Worm (Caenorhabditis elegans): ENCODE results near the gene C25E10.8.

The C25E10.8 gene

DNA sequence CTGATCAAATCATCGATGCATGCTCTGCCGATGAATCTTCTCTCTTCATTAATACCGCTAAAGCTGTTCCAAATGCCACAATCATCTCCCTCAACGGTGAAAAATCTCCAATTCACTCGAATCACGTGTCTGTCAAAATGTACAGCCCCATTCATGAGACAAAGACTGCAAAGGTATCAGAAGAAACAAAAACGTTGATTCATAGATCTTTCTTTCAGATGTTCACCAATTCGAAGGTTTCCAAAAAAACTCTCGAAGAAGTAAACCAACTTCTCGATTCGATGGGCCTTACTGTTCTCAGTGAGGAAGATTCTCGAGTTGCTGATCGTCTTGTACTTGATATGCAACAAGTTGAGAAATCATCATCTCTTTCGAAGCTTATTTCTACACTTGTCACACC is 42.8 kb upstream of the C25E10.8 start (continued):
- TF ChIP-seq unc-86 (tag; optimal IDR thresholded peaks at IDR 0.05) (no peak), efl-1 (optimal IDR thresholded peaks at IDR 0.05) (no peak), efl-1 (GFP tag; optimal IDR thresholded peaks at IDR 0.05 in 1 of 2) (peak in 1 of 2 experiments; percentile 72), lin-35 (GFP tag; optimal IDR thresholded peaks at IDR 0.05) (peak in 1 of 2 experiments; percentile 2), sox-4 (tag; optimal IDR thresholded peaks at IDR 0.05) (no peak), nhr-19 (GFP tag; conservative IDR thresholded peaks at IDR 0.05) (no peak)

DNA sequence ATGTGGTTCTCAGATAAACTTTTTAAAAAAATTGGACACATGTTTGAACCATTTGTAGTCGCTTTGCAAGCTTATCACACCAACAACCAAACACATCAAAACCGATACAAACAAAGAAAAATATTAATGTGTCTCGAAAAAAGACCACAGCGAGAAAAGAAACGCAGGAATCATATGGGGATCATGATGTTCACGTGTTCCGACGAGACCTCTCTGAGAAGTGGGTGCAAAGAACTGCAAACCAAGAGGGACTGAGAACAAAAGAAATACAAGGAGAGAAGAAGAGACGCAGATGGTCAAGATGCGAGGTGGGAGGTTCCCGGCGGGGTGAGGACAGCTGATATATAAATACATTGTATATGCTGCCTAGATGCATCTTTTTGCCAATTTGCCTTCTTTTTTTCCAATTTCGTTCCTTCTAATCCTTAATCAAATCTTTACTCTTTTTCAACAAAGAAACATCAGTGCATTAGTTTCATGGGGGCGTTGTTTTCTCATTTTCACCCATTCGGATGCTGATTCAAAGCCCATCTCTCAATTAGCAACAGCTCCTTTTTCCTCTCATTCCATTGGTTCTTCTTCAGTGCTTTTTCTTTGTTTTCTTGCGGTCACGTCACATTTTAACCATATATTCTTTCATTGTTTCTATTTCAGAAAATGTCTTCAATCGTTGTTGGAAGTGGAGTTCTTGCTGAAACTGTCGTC is 41.9 kb upstream of the C25E10.8 start, which contains the start of gene F21C10.10:
F21C10.10 (plus strand) TSS at position 655 of the 705 bp plus-strand sequence.
- TF ChIP-seq zip-4 (GFP tag; optimal IDR thresholded peaks at IDR 0.05) = no peak
- peak; percentile 46 to 51 for TF ChIP-seq efl-1 (optimal IDR thresholded peaks at IDR 0.05)
- TF ChIP-seq efl-1 (GFP tag; optimal IDR thresholded peaks at IDR 0.05 in 1 of 2) = peak; percentile 28 to 95
- no peak for TF ChIP-seq hlh-17 (GFP tag; optimal IDR thresholded peaks at IDR 0.05; ENCODE audit: borderline replicate concordance)
- TF ChIP-seq Y116A8C.19 (tag; optimal IDR thresholded peaks at IDR 0.05; ENCODE audit: borderline replicate concordance) = no peak
- peak; percentile 94 for TF ChIP-seq nhr-71 (tag; optimal IDR thresholded peaks at IDR 0.05)
- no peak for TF ChIP-seq lir-3 (tag; optimal IDR thresholded peaks at IDR 0.05; ENCODE audit: poor library complexity)
- TF ChIP-seq lin-35 (GFP tag; optimal IDR thresholded peaks at IDR 0.05) = peak; percentile 58 to 87
- no peak for TF ChIP-seq F16B12.6 (tag; optimal IDR thresholded peaks at IDR 0.05)
- TF ChIP-seq blmp-1 (tag; optimal IDR thresholded peaks at IDR 0.05) = peak; percentile 83
- TF ChIP-seq elt-3 (tag; optimal IDR thresholded peaks at IDR 0.05) = peak in 3 of 6 experiments; percentile 59 to 91 (median 81)
- no peak for TF ChIP-seq hlh-4 (tag; optimal IDR thresholded peaks at IDR 0.05)
- TF ChIP-seq fkh-8 (tag; optimal IDR thresholded peaks at IDR 0.05) = no peak
- TF ChIP-seq mef-2 (tag; optimal IDR thresholded peaks at IDR 0.05) = no peak
- TF ChIP-seq pag-3 (tag; optimal IDR thresholded peaks at IDR 0.05; ENCODE audit: borderline replicate concordance, insufficient read depth) = no peak
- TF ChIP-seq nhr-11 (tag; optimal IDR thresholded peaks at IDR 0.05) = peak; percentile 23
- peak; percentile 99 for TF ChIP-seq nhr-85 (tag)
- TF ChIP-seq snu-23 (GFP tag; optimal IDR thresholded peaks at IDR 0.05) = peak; percentile 90
- TF ChIP-seq ceh-8 (GFP tag; optimal IDR thresholded peaks at IDR 0.05) = no peak
- TF ChIP-seq unc-62 (GFP tag; optimal IDR thresholded peaks at IDR 0.05) = no peak
- no peak for TF ChIP-seq efl-3 (GFP tag; optimal IDR thresholded peaks at IDR 0.05)
- peak; percentile 97 for TF ChIP-seq nhr-20 (tag; optimal IDR thresholded peaks at IDR 0.05)
- no peak for TF ChIP-seq ceh-88 (GFP tag; IDR thresholded peaks at IDR 0.05)
- TF ChIP-seq vab-15 (tag; optimal IDR thresholded peaks at IDR 0.05) = no peak
- peak; percentile 59 for TF ChIP-seq lin-13 (GFP tag; optimal IDR thresholded peaks at IDR 0.05)
- no peak for TF ChIP-seq aly-2 (tag; optimal IDR thresholded peaks at IDR 0.05)
- TF ChIP-seq lsy-2 (tag; optimal IDR thresholded peaks at IDR 0.05) = peak; percentile 70 to 74
- peak; percentile 94 for TF ChIP-seq lin-14 (GFP tag; optimal IDR thresholded peaks at IDR 0.05)
- peak; percentile 84 for TF ChIP-seq nhr-90 (tag; optimal IDR thresholded peaks at IDR 0.05; ENCODE audit: poor library complexity)
- peak; percentile 62 for TF ChIP-seq swsn-7 (tag; optimal IDR thresholded peaks at IDR 0.05)
- no peak for TF ChIP-seq ama-1 (optimal IDR thresholded peaks at IDR 0.05)
- TF ChIP-seq nhr-84 (tag; optimal IDR thresholded peaks at IDR 0.05) = no peak
- no peak for TF ChIP-seq aha-1 (tag; optimal IDR thresholded peaks at IDR 0.05)
- TF ChIP-seq fos-1 (tag; optimal IDR thresholded peaks at IDR 0.05) = no peak
- TF ChIP-seq ceh-63 (GFP tag; optimal IDR thresholded peaks at IDR 0.05) = no peak
- TF ChIP-seq lin-39 (tag; optimal IDR thresholded peaks at IDR 0.05) = no peak
- peak; percentile 53 for TF ChIP-seq xbp-1 (tag; optimal IDR thresholded peaks at IDR 0.05)
- peak; percentile 67 for TF ChIP-seq grh-1 (GFP tag; IDR thresholded peaks at IDR 0.05)
- TF ChIP-seq egl-13 (tag; optimal IDR thresholded peaks at IDR 0.05) = no peak
- TF ChIP-seq nhr-28 (tag; optimal IDR thresholded peaks at IDR 0.05) = no peak
- peak; percentile 67 for TF ChIP-seq snpc-4 (tag; optimal IDR thresholded peaks at IDR 0.05)
- TF ChIP-seq C34B4.2 (tag; optimal IDR thresholded peaks at IDR 0.05) = no peak
- peak; percentile 9 for TF ChIP-seq unc-130 (tag; optimal IDR thresholded peaks at IDR 0.05)
- TF ChIP-seq sptf-1 (tag; optimal IDR thresholded peaks at IDR 0.05) = no peak
- TF ChIP-seq nhr-76 (tag; optimal IDR thresholded peaks at IDR 0.05) = no peak
- TF ChIP-seq sup-37 (GFP tag; optimal IDR thresholded peaks at IDR 0.05) = peak; percentile 8
- no peak for TF ChIP-seq unc-86 (tag; optimal IDR thresholded peaks at IDR 0.05)
- TF ChIP-seq irx-1 (tag; optimal IDR thresholded peaks at IDR 0.05) = peak; percentile 69

All from whole organism, L1 larva.